Worm (Caenorhabditis elegans) whole organism, L4 larva: Measurements from ENCODE around the gene T16G12.13.

Source experiments
- F10B5.3 ChIP-seq: sonication (generic microtip); optimal IDR thresholded peaks from 2 replicates; lab custom pipeline; 2016; ENCODE audit warnings: mild to moderate bottlenecking, missing genetic modification characterization, missing compliant biosample characterization
- F26F4.8 ChIP-seq: fragments of 200-800 bp; sonication (Bioruptor generic); conservative IDR thresholded peaks from 2 replicates; pipeline ENCODE4 v1.3.6; 2022; ENCODE audit warnings: missing genetic modification characterization, missing compliant biosample characterization
- F44E2.7 ChIP-seq: fragments of 200-800 bp; sonication (Bioruptor generic); IDR thresholded peaks from 2 replicates; pipeline ENCODE4 v2.1.2; 2022; ENCODE audit warnings: missing genetic modification characterization, missing compliant biosample characterization
- R02D3.7 ChIP-seq: fragments of 150-350 bp; sonication (generic microtip); optimal IDR thresholded peaks from 3 replicates; lab custom pipeline; 2014; ENCODE audit warnings: missing biosample characterization, missing genetic modification characterization
- T20F7.1 ChIP-seq: fragments of 200-800 bp; sonication (Bioruptor generic); optimal IDR thresholded peaks from 2 replicates; lab custom pipeline; 2018; ENCODE audit warnings: mild to moderate bottlenecking, missing genetic modification characterization, missing compliant biosample characterization
- Y5F2A.4 ChIP-seq: fragments of 200-800 bp; sonication (Bioruptor generic); optimal IDR thresholded peaks from 2 replicates; lab custom pipeline; 2018; ENCODE audit warnings: mild to moderate bottlenecking, missing genetic modification characterization, missing compliant biosample characterization
- aha-1 ChIP-seq: fragments of 150-350 bp; peaks from one replicate; lab custom pipeline; 2014; ENCODE audit warnings: missing biosample characterization, missing genetic modification characterization
- aly-2 ChIP-seq: sonication (generic microtip); optimal IDR thresholded peaks from 2 replicates; lab custom pipeline; 2018; ENCODE audit warnings: missing biosample characterization, missing genetic modification characterization
- ama-1 ChIP-seq: fragments of 150-350 bp; optimal IDR thresholded peaks from 2 replicates; lab custom pipeline; 2014; ENCODE audit warnings: inconsistent platforms, mixed read lengths
- arid-1 ChIP-seq: fragments of 200-800 bp; sonication (Bioruptor generic); conservative IDR thresholded peaks from 2 replicates; pipeline ENCODE4 v1.3.6; 2022; ENCODE audit warnings: missing genetic modification reagents, missing genetic modification characterization, missing compliant biosample characterization
- attf-4 ChIP-seq: sonication (generic microtip); optimal IDR thresholded peaks from 3 replicates; lab custom pipeline; 2017; ENCODE audit warnings: missing biosample characterization, missing genetic modification characterization
- ceh-28 ChIP-seq: fragments of 150-350 bp; optimal IDR thresholded peaks from 2 replicates; lab custom pipeline; 2014; ENCODE audit warnings: missing biosample characterization, missing genetic modification reagents, missing genetic modification characterization
- ceh-82 ChIP-seq: sonication (generic microtip); optimal IDR thresholded peaks from 2 replicates; lab custom pipeline; 2017; ENCODE audit warnings: missing biosample characterization, missing genetic modification characterization
- dmd-6 ChIP-seq: fragments of 200-800 bp; sonication (Bioruptor generic); IDR thresholded peaks from 2 replicates; pipeline ENCODE4 v1.3.6; 2022; ENCODE audit warnings: missing genetic modification reagents, missing genetic modification characterization, missing compliant biosample characterization
- dmd-8 ChIP-seq: fragments of 200-800 bp; sonication (Bioruptor generic); IDR thresholded peaks from 2 replicates; pipeline ENCODE4 v1.3.6; 2022; ENCODE audit warnings: missing genetic modification characterization, missing compliant biosample characterization
- dpl-1 ChIP-seq: fragments of 150-350 bp; optimal IDR thresholded peaks from 2 replicates; lab custom pipeline; 2014; ENCODE audit warnings: missing biosample characterization, missing genetic modification reagents, missing genetic modification characterization
- egl-43 ChIP-seq: fragments of 200-800 bp; sonication (Bioruptor generic); IDR thresholded peaks from 2 replicates; pipeline ENCODE4 v1.3.6; 2022; ENCODE audit warnings: missing genetic modification reagents, missing genetic modification characterization, missing compliant biosample characterization
- fkh-10 ChIP-seq: fragments of 150-350 bp; optimal IDR thresholded peaks from 2 replicates; lab custom pipeline; 2014; ENCODE audit warnings: missing biosample characterization, missing genetic modification reagents, missing genetic modification characterization
- hlh-11 ChIP-seq: fragments of 200-800 bp; sonication (Bioruptor generic); optimal IDR thresholded peaks from 2 replicates; lab custom pipeline; 2018; ENCODE audit warnings: mild to moderate bottlenecking, missing genetic modification characterization, missing compliant biosample characterization
- hlh-30 ChIP-seq: sonication (generic microtip); optimal IDR thresholded peaks from 2 replicates; lab custom pipeline; 2017; ENCODE audit warnings: antibody characterized with exemption, mild to moderate bottlenecking, missing genetic modification characterization, missing compliant biosample characterization; ENCODE audit not compliant: insufficient read depth
- hmg-1.1 ChIP-seq: fragments of 200-800 bp; sonication (Bioruptor generic); IDR thresholded peaks from 2 replicates; pipeline ENCODE4 v1.3.6; 2022; ENCODE audit warnings: missing genetic modification reagents, missing genetic modification characterization, missing compliant biosample characterization
- lin-39 ChIP-seq: fragments of 150-350 bp; optimal IDR thresholded peaks from 2 replicates; lab custom pipeline; 2014; ENCODE audit warnings: missing biosample characterization, missing genetic modification reagents, missing genetic modification characterization
- lsy-2 ChIP-seq, 2 experiments: fragments of 150-350 bp in 1 of 2; sonication (generic microtip) in 1 of 2; optimal IDR thresholded peaks; 2 replicates each; lab custom pipeline; 2014 to 2017; ENCODE audit warnings: missing biosample characterization in 2 of 2, missing genetic modification characterization in 2 of 2
- madf-5 ChIP-seq, 2 experiments: fragments of 200-800 bp; sonication (Bioruptor generic); IDR thresholded peaks; 2 replicates each; pipeline ENCODE4 v1.3.6; 2022; ENCODE audit warnings: missing compliant biosample characterization in 2 of 2, missing genetic modification characterization in 2 of 2
- mdl-1 ChIP-seq, 2 experiments: fragments of 150-350 bp in 1 of 2; sonication (generic microtip) in 1 of 2; optimal IDR thresholded peaks; 2 replicates each; lab custom pipeline; 2014 to 2017; ENCODE audit warnings: missing biosample characterization in 2 of 2, missing genetic modification characterization in 2 of 2
- mdt-29 ChIP-seq: fragments of 200-800 bp; sonication (Bioruptor generic); IDR thresholded peaks from 2 replicates; pipeline ENCODE4 v1.3.6; 2022; ENCODE audit warnings: missing genetic modification reagents, missing genetic modification characterization, missing compliant biosample characterization
- mes-2 ChIP-seq: sonication (generic microtip); optimal IDR thresholded peaks from 2 replicates; lab custom pipeline; 2016; ENCODE audit warnings: missing genotype, mild to moderate bottlenecking, missing genetic modification characterization, missing compliant biosample characterization; ENCODE audit not compliant: poor library complexity, severe bottlenecking
- mxl-2 ChIP-seq: fragments of 200-800 bp; sonication (Bioruptor generic); conservative IDR thresholded peaks from 2 replicates; pipeline ENCODE4 v1.3.6; 2022; ENCODE audit warnings: missing genetic modification reagents, missing genetic modification characterization, missing compliant biosample characterization
- mxl-3 ChIP-seq: fragments of 200-800 bp; sonication (Bioruptor generic); optimal IDR thresholded peaks from 2 replicates; lab custom pipeline; 2018; ENCODE audit warnings: mild to moderate bottlenecking, missing genetic modification characterization, missing compliant biosample characterization
- nhr-28 ChIP-seq: fragments of 150-350 bp; optimal IDR thresholded peaks from 2 replicates; lab custom pipeline; 2014; ENCODE audit warnings: missing biosample characterization, missing genetic modification characterization
- nhr-77 ChIP-seq: fragments of 150-350 bp; optimal IDR thresholded peaks from 2 replicates; lab custom pipeline; 2014; ENCODE audit warnings: missing biosample characterization, missing genetic modification characterization
- pha-4 ChIP-seq, 2 experiments: fragments of 150-350 bp in 1 of 2; fragments of 200-800 bp in 1 of 2; sonication (Bioruptor generic) in 1 of 2; IDR thresholded peaks in 1 of 2; optimal IDR thresholded peaks in 1 of 2; 2 replicates each; pipeline versions ENCODE4 v1.3.6 to Lab custom; 2014 to 2022; ENCODE audit warnings: missing genetic modification characterization in 2 of 2, missing genetic modification reagents in 2 of 2, missing biosample characterization in 1 of 2, missing compliant biosample characterization in 1 of 2
- php-3 ChIP-seq: fragments of 200-800 bp; sonication (Bioruptor generic); IDR thresholded peaks from 2 replicates; pipeline ENCODE4 v1.3.6; 2022; ENCODE audit warnings: missing genetic modification reagents, missing genetic modification characterization, missing compliant biosample characterization
- pqm-1 ChIP-seq: sonication (generic microtip); optimal IDR thresholded peaks from 2 replicates; lab custom pipeline; 2017; ENCODE audit warnings: missing biosample characterization, missing genetic modification characterization
- rbr-2 ChIP-seq: sonication (generic microtip); optimal IDR thresholded peaks from 2 replicates; lab custom pipeline; 2016; ENCODE audit warnings: missing genotype, missing genetic modification characterization, missing compliant biosample characterization
- saeg-2 ChIP-seq: fragments of 200-800 bp; sonication (Bioruptor generic); IDR thresholded peaks from 2 replicates; pipeline ENCODE4 v1.3.6; 2022; ENCODE audit warnings: missing genetic modification reagents, missing genetic modification characterization, missing compliant biosample characterization
- sdz-12 ChIP-seq: fragments of 200-800 bp; sonication (Bioruptor generic); optimal IDR thresholded peaks from 2 replicates; lab custom pipeline; 2018; ENCODE audit warnings: mild to moderate bottlenecking, missing genetic modification characterization, missing compliant biosample characterization
- snpc-1.2 ChIP-seq: fragments of 200-800 bp; sonication (Bioruptor generic); IDR thresholded peaks from 2 replicates; pipeline ENCODE4 v1.3.6; 2022; ENCODE audit warnings: missing genetic modification reagents, missing genetic modification characterization, missing compliant biosample characterization
- snpc-4 ChIP-seq: fragments of 150-350 bp; optimal IDR thresholded peaks from 2 replicates; lab custom pipeline; 2014; ENCODE audit warnings: missing biosample characterization, missing genetic modification characterization
- spr-1 ChIP-seq: sonication (generic microtip); optimal IDR thresholded peaks from 2 replicates; lab custom pipeline; 2016; ENCODE audit warnings: mild to moderate bottlenecking, missing genetic modification characterization, missing compliant biosample characterization
- unc-130 ChIP-seq: sonication (generic microtip); optimal IDR thresholded peaks from 2 replicates; lab custom pipeline; 2016; ENCODE audit warnings: missing genetic modification reagents, missing genetic modification characterization, missing compliant biosample characterization
- unc-39 ChIP-seq: sonication (generic microtip); optimal IDR thresholded peaks from 2 replicates; lab custom pipeline; 2017; ENCODE audit warnings: missing biosample characterization, missing genetic modification characterization
- unc-62 ChIP-seq, 3 experiments: fragments of 150-350 bp in 1 of 3; sonication (generic microtip); optimal IDR thresholded peaks in 2 of 3; peaks in 1 of 3; 1 replicate in 1 of 3; 2 replicates in 2 of 3; lab custom pipeline; 2014 to 2017; ENCODE audit warnings: missing biosample characterization in 3 of 3, missing genetic modification characterization in 3 of 3, missing genetic modification reagents in 3 of 3, missing genotype in 1 of 3

T16G12.13 gene

DNA sequence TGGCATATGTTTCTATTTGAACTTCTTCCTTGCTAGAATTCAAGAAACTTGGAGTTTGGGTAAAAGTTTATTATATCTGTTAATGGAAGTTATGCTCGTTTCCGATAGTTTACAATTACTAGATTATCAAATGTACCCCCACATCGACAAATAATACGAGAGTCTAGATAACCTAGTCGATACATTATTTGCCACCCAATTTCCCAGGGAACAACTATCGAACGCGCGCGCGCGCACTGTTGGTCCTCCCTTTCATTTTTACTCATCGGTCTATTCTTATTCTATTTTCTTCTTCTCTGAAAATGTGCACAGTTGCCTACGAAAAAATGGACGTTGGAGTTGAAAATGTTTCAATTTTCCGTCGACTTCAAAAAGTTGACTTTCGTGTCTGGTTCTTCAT is at the start of gene T16G12.13:
TSS of gene T16G12.13 (plus strand) at position 293 of the 400 bp plus-strand sequence.
- TF ChIP-seq madf-5 (GFP tag; IDR thresholded peaks at IDR 0.05; lab: Robert Waterston, UW) = no peak
- TF ChIP-seq attf-4 (tag; lab: Kevin White, UChicago) = no peak
- TF ChIP-seq dmd-8 (GFP tag; lab: Robert Waterston, UW) = no peak
- no peak for TF ChIP-seq aly-2 (tag; lab: Kevin White, UChicago)
- TF ChIP-seq ceh-82 = no peak

DNA sequence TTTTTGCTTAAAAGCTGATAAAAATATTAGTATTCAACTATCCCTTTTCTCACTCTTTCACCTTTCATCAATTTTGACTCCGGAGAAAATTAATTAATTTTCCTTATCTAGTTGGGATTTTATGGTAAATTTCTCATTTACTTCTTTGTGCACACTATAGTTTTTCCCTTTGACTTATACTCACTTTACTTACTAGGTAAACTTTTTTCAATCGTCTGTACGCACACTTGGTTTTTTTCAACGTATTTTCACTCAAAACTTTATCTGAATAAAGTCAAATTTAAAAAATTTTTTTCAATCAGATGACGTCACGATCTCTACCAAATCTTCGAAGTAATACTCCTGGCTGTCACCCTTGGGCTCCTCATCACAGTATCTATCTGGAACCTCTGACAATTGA is 48.5 kb upstream of the T16G12.13 start, which contains the start of gene C05B5.16:
TSS of gene C05B5.16 (plus strand) at position 301 of the 400 bp plus-strand sequence.
- TF ChIP-seq hlh-11 (tag; lab: Kevin White, UChicago) = no peak
- no peak for TF ChIP-seq T20F7.1 (GFP tag; lab: Kevin White, UChicago)
- no peak for TF ChIP-seq unc-62 (GFP tag; optimal IDR thresholded peaks at IDR 0.05 in 1 of 2; lab: Kevin White, UChicago)
- no peak for TF ChIP-seq unc-62 (tag; optimal IDR thresholded peaks at IDR 0.05; lab: Kevin White, UChicago)
- TF ChIP-seq dpl-1 = no peak
- TF ChIP-seq fkh-10 = no peak
- TF ChIP-seq saeg-2 (GFP tag; lab: Robert Waterston, UW) = no peak
- no peak for TF ChIP-seq pqm-1 (tag; lab: Kevin White, UChicago)
- TF ChIP-seq spr-1 (tag; lab: Kevin White, UChicago) = no peak
- TF ChIP-seq mxl-2 = no peak
- no peak for TF ChIP-seq ama-1 (lab: Kevin White, UChicago)
- TF ChIP-seq arid-1 (GFP tag; lab: Robert Waterston, UW) = no peak
- no peak for TF ChIP-seq mes-2 (tag; lab: Kevin White, UChicago)

DNA sequence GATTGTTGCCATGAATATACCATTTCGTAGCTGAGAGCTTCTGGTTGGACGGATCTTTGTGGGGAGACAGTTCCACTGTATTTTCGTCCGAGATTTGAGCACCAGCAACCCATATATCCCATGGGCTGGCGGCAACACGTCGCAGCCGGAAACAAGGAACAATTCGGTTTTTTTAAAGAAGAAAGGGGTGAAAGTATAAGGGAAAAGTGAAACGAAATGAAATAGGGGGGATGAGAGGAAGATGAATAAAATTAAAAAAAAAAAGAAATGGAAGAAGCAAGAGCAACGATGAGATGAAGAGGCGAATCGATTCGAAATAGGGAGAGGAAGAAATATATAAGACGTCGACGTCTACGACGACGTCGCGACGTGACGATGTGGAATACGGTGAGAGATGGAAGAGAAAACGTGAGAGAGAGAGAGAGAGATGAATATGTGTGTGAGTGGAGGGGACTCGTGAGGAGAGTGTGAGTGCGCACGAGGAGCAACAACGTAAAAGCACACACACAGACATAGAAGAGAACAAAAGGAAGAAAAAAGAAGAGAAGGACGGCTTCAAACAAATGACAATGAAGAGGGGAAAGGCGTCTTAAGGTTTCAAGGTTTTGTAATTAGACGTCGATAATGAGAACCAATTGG is 44.1 kb upstream of the T16G12.13 start, which contains the start of gene rgs-1:
TSS of gene rgs-1 (minus strand) at position 146 of the 639 bp plus-strand sequence.
- TF ChIP-seq snpc-1.2 (GFP tag; lab: Robert Waterston, UW) (no peak), snpc-4 (tag; lab: Kevin White, UChicago) (no peak), hlh-30 (tag; lab: Kevin White, UChicago) (peak; percentile 89), F26F4.8 (GFP tag; lab: Robert Waterston, UW) (no peak), dmd-8 (GFP tag; lab: Robert Waterston, UW) (no peak), pha-4 (GFP tag; IDR thresholded peaks at IDR 0.05; lab: Robert Waterston, UW) (no peak), pha-4 (tag; optimal IDR thresholded peaks at IDR 0.05; lab: Kevin White, UChicago) (no peak), aha-1 (tag; lab: Kevin White, UChicago) (peak; percentile 32), unc-62 (GFP tag; optimal IDR thresholded peaks at IDR 0.05 in 1 of 2; lab: Kevin White, UChicago) (peak in 1 of 2 experiments; percentile 95), unc-62 (tag; optimal IDR thresholded peaks at IDR 0.05; lab: Kevin White, UChicago) (no peak), rbr-2 (tag; lab: Kevin White, UChicago) (peak; percentile 56), nhr-77 (tag; lab: Kevin White, UChicago) (no peak), egl-43 (GFP tag; lab: Robert Waterston, UW) (no peak), fkh-10 (peak; percentile 37), mdl-1 (tag; optimal IDR thresholded peaks at IDR 0.05; lab: Kevin White, UChicago) (peak in 1 of 2 experiments; percentile 85), dmd-6 (GFP tag; lab: Robert Waterston, UW) (no peak), hmg-1.1 (GFP tag; lab: Robert Waterston, UW) (peak; percentile 64), Y5F2A.4 (GFP tag; lab: Kevin White, UChicago) (no peak), lsy-2 (tag; optimal IDR thresholded peaks at IDR 0.05; lab: Kevin White, UChicago) (peak; percentile 45 to 53)
- TF ChIP-seq, all 104 proteins: peak for 8

DNA sequence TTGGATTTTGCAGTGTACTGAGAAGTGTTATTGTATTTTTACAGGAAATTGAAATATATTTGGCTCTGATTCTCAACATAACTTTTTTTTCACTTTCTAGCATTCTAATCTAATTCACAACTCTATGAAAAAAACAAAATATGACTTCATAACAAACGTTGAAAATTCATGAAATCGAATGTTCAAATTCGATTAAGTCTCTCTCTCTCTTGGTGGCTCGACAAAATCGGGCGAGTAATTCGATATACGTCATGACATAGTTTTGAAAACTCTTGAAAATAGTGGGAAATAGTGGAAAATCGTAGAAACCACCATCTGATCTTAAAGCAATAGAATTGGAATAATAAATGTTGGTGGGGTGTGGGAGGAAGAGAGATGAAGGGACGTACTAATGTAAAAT is 42.7 kb upstream of the T16G12.13 start:
- TF ChIP-seq arid-1 (GFP tag; lab: Robert Waterston, UW) (no peak), sdz-12 (GFP tag; lab: Kevin White, UChicago) (no peak), nhr-28 (tag; lab: Kevin White, UChicago) (no peak), mes-2 (tag; lab: Kevin White, UChicago) (no peak), R02D3.7 (tag; lab: Kevin White, UChicago) (no peak), F44E2.7 (GFP tag; lab: Robert Waterston, UW) (no peak), lin-39 (tag; lab: Kevin White, UChicago) (no peak), unc-39 (tag; lab: Kevin White, UChicago) (no peak), mxl-3 (GFP tag; lab: Kevin White, UChicago) (no peak), F10B5.3 (tag; lab: Kevin White, UChicago) (no peak), hmg-1.1 (GFP tag; lab: Robert Waterston, UW) (no peak), ceh-28 (tag; lab: Kevin White, UChicago) (no peak), mdt-29 (no peak), php-3 (GFP tag; lab: Robert Waterston, UW) (no peak), unc-130 (GFP tag; lab: Kevin White, UChicago) (no peak)
